Worm (Caenorhabditis elegans) whole organism, late embryonic: ENCODE data around the gene skp-1.

Source experiments
- T23F11.4 ChIP-seq: fragments of 200-800 bp; sonication (Bioruptor generic); optimal IDR thresholded peaks from 2 replicates; lab custom pipeline; 2018; ENCODE audit warnings: mild to moderate bottlenecking, missing genetic modification characterization, missing compliant biosample characterization
- elt-2 ChIP-seq: sonication (generic microtip); optimal IDR thresholded peaks from 2 replicates; lab custom pipeline; 2016; ENCODE audit warnings: missing genetic modification reagents, missing genetic modification characterization, missing compliant biosample characterization
- eyg-1 ChIP-seq: sonication (generic microtip); optimal IDR thresholded peaks from 2 replicates; lab custom pipeline; 2016; ENCODE audit warnings: missing genotype, missing genetic modification characterization, missing compliant biosample characterization
- hlh-30 ChIP-seq: sonication (generic microtip); optimal IDR thresholded peaks from 2 replicates; lab custom pipeline; 2017; ENCODE audit warnings: antibody characterized with exemption, missing genetic modification characterization, missing compliant biosample characterization; ENCODE audit not compliant: insufficient read depth
- nhr-11 ChIP-seq: fragments of 150-350 bp; optimal IDR thresholded peaks from 2 replicates; lab custom pipeline; 2014; ENCODE audit warnings: missing biosample characterization, missing genetic modification characterization

- TF ChIP-seq eyg-1 (tag; lab: Kevin White, UChicago) (no peak), T23F11.4 (GFP tag; lab: Kevin White, UChicago) (no peak), nhr-11 (tag; lab: Kevin White, UChicago) (no peak), elt-2 (tag; lab: Kevin White, UChicago) (no peak), hlh-30 (tag; lab: Kevin White, UChicago) (no peak)
Observed at ce11 chrV:11667176-11667575, 21.9 kb downstream of the skp-1 start, which contains the start of gene F46F3.3.
